Fruit fly (Drosophila melanogaster): ENCODE data around the gene CG11638.
A peak's percentile ranks its signal among the peaks of the same experiment; 100 is the strongest.

Gene CG11638

DNA sequence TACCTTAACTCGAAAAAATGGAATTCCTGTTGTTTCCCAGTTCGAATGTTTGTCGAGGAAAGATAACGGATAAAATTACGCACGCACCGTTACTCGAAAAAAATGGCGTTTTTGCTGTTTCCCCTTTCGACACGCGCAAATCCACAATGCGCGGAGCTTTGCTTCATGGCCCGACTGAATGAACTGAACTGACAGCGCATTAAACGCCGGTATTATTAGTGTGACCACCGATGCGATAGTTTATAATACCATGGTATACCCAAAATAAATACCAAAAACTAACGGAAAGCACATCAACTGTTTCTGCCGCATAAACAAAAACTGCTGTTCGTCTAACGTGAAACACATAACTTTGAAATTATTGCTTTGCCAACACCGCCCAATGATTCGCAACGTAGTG, at the start of gene CG11638, which contains the start of the genes CG32814 and CG3021:
Gene CG11638, minus strand, starts transcription at position 193 of the 400 bp plus-strand sequence.
Gene CG32814, minus strand, starts transcription at position 190 of the 400 bp plus-strand sequence.
Gene CG3021, plus strand, starts transcription at position 281 of the 400 bp plus-strand sequence.
- TF ChIP-seq Mnt (GFP tag; optimal IDR thresholded peaks at IDR 0.05): peak; percentile 27
- TF ChIP-seq CG5204 (GFP tag; optimal IDR thresholded peaks at IDR 0.05): no peak
- TF ChIP-seq CG7101 (tag; optimal IDR thresholded peaks at IDR 0.05): peak; percentile 3
- TF ChIP-seq pad (GFP tag; optimal IDR thresholded peaks at IDR 0.05): peak; percentile 19
- peak; percentile 84 for TF ChIP-seq ovo (GFP tag; optimal IDR thresholded peaks at IDR 0.05)
- TF ChIP-seq bab1 (GFP tag; optimal IDR thresholded peaks at IDR 0.05): peak; percentile 60
- no peak for TF ChIP-seq CG12768 (GFP tag; optimal IDR thresholded peaks at IDR 0.05)
- TF ChIP-seq cnc (optimal IDR thresholded peaks at IDR 0.05): no peak
- no peak for TF ChIP-seq Hr96 (GFP tag; optimal IDR thresholded peaks at IDR 0.05)
- no peak for TF ChIP-seq CG7045 (GFP tag; optimal IDR thresholded peaks at IDR 0.05)
- TF ChIP-seq CG11617 (GFP tag; optimal IDR thresholded peaks at IDR 0.05): peak; percentile 15
- no peak for TF ChIP-seq CG33017 (tag; optimal IDR thresholded peaks at IDR 0.05)
- TF ChIP-seq Clk (GFP tag; optimal IDR thresholded peaks at IDR 0.05): no peak
- no peak for TF ChIP-seq Crg-1 (GFP tag; optimal IDR thresholded peaks at IDR 0.05)
- TF ChIP-seq kay (GFP tag; ENCODE audit: borderline replicate concordance): no peak
- peak; percentile 13 for TF ChIP-seq CG1620 (GFP tag; optimal IDR thresholded peaks at IDR 0.05)
- no peak for TF ChIP-seq cic (GFP tag; optimal IDR thresholded peaks at IDR 0.05)
- peak; percentile 30 for TF ChIP-seq CG14711 (tag; optimal IDR thresholded peaks at IDR 0.05)
- peak; percentile 84 for TF ChIP-seq tj (GFP tag; optimal IDR thresholded peaks at IDR 0.05)
- no peak for TF ChIP-seq toe (GFP tag; optimal IDR thresholded peaks at IDR 0.05)

DNA sequence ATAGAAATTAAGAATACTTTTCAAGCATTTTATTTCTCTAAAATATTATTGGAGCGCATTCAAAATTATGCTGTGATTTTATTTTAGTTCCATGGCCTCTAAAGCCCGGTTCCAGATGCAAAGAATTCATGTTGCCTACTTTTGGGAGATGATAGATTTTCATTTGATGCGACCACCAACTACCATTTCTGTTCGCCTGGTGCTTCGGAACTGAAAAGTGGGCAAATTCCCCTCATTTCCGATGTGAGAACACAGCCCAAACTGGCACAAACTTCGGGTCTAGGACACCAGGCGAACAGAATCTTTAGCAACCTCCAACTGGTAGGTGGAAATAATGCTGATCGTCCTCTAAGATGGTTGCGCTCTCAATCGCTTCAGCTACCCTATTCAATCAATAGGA, 36.6 kb upstream of the CG11638 start:
- TF ChIP-seq kay (GFP tag; ENCODE audit: borderline replicate concordance) (peak; percentile 4), CG11617 (GFP tag; optimal IDR thresholded peaks at IDR 0.05) (no peak)

DNA sequence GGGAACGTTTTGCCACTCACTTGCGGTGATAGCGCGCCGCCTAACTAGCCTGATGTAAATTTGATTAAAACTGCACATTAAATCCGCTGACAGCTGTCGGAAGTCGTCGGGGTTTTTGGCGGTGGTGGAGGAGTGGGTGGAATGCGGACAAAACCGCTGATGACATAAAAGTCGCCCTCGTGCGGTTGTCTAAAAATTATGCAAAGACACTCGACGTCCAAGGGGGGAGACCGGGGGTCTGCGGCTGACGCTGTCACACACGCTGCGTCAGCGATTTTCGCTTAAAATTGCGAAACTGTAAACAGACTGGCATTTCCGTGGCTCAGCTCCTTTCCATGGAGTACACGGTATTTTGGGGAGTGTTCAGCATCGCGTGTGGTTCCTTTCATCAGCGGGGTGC, 29.8 kb upstream of the CG11638 start:
- TF ChIP-seq cnc (optimal IDR thresholded peaks at IDR 0.05): no peak
- peak; percentile 92 for TF ChIP-seq tj (GFP tag; optimal IDR thresholded peaks at IDR 0.05)
- TF ChIP-seq Crg-1 (GFP tag; optimal IDR thresholded peaks at IDR 0.05): no peak

DNA sequence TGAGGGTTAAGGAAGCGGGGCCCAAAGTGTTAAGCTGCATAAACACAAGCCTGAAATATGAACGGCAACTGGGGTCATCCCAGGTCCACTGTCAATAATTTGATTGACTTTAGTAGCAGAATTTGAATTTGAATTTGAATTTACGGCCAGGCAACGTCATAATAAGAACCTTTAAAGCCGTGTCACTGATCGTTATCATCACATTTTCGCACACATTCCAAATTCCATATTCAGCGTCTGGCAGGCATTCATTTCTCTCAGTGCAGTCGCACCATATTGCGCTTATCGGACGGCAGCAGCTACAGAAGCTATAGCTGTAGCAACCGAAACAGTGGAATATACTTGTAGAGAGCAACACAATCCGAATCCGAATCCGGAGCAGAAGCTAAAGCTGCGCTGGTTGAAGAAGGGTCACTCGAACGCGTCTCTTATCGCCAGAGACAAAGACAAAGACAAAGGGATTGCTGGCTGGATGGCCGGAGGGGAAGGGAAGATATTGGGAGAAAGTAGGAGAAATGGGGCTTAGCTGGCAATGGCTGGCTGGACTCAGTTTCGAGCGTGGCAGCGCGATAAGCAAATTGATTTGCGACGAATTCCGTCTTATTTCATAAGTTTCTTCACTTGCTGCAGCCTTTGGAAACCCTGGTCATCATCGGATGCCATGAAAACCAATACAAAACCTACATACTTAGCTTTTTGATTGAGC, 26.3 kb upstream of the CG11638 start:
- peak; percentile 37 for TF ChIP-seq CG7101 (tag; optimal IDR thresholded peaks at IDR 0.05)
- TF ChIP-seq CG33017 (tag; optimal IDR thresholded peaks at IDR 0.05): peak; percentile 25
- peak; percentile 23 for TF ChIP-seq CG11617 (GFP tag; optimal IDR thresholded peaks at IDR 0.05)
- TF ChIP-seq tj (GFP tag; optimal IDR thresholded peaks at IDR 0.05): peak; percentile 13
- TF ChIP-seq CG5204 (GFP tag; optimal IDR thresholded peaks at IDR 0.05): no peak
- peak; percentile 0 for TF ChIP-seq CG14711 (tag; optimal IDR thresholded peaks at IDR 0.05)
- no peak for TF ChIP-seq cic (GFP tag; optimal IDR thresholded peaks at IDR 0.05)

DNA sequence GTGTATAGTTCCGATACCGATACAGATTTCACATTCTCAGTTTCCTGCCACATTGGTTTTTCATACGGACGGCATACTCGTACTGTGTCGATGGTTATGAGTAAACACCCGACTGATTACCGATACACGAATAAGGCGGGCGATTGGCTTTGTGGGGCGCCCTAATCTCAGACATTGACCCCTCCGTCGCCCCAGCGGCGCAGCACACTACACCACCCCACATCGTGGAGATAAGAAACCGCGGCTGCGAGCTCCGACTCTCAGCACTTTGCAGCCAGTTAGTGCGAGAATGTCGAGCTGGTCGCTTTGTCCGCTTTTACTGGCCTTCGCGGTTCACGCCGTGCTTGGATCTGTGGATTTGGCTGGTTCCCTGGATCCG, 24.7 kb upstream of the CG11638 start, which contains the start of gene CG14629:
Gene CG14629, plus strand, starts transcription at position 275 of the 379 bp plus-strand sequence.
- peak; percentile 40 for TF ChIP-seq cic (GFP tag; optimal IDR thresholded peaks at IDR 0.05)
- TF ChIP-seq CG33017 (tag; optimal IDR thresholded peaks at IDR 0.05): no peak
- peak; percentile 14 for TF ChIP-seq CG7101 (tag; optimal IDR thresholded peaks at IDR 0.05)
- peak; percentile 29 for TF ChIP-seq Mnt (GFP tag; optimal IDR thresholded peaks at IDR 0.05)

DNA sequence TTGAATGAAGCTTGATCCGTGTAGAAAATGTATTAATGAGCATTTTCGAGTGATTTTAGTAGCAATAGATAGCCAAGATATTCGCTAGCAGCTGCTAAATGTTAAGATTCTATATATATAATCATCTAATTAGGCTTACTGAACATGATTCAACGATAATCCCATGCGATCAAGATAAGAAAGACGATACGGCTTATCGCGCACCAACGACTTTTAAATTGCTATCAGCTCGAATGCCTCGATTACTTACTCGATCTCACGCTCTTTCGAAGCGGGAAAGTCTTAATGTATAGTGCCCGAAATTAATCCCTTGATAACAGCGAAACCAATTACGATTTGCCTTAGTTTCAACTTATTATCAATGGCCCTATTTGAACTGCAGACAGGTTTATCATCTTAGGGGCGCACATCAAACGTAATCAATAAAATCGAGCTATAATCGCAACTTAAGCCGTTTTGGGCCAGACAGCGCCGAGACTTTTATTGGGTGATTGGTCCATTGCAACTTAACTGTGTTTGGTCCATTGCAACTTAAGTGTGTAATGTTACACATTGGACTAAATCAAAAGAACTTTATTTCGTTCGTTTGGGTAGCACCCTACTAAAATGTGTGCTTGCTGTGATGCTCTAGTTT, 24.2 kb upstream of the CG11638 start:
- no peak for TF ChIP-seq bab1 (GFP tag; optimal IDR thresholded peaks at IDR 0.05)
- TF ChIP-seq cic (GFP tag; optimal IDR thresholded peaks at IDR 0.05): no peak
- TF ChIP-seq CG5204 (GFP tag; optimal IDR thresholded peaks at IDR 0.05): no peak
- no peak for TF ChIP-seq Hr96 (GFP tag; optimal IDR thresholded peaks at IDR 0.05)
- no peak for TF ChIP-seq CG14711 (tag; optimal IDR thresholded peaks at IDR 0.05)
- no peak for TF ChIP-seq tj (GFP tag; optimal IDR thresholded peaks at IDR 0.05)
- TF ChIP-seq Mnt (GFP tag; optimal IDR thresholded peaks at IDR 0.05): no peak
- TF ChIP-seq CG12768 (GFP tag; optimal IDR thresholded peaks at IDR 0.05): no peak

DNA sequence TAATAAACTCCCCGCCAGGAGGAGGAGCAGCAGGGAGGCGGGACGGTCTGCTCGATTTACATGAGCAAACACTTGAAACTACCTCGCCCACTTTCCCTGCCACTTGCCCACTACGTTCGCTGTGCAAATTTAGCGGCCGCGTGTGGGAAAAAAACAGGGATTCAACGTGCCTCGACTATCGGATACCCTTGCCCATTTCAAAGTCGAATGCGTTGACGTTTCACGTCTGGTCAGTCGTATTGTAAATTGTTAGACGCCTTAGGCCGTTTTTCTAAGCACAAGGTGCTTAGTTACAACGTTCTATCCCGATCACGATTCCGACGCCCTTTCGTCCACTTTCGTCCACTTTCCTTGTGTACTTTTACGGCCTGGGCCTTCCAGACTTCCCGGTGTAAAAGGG, 21.2 kb upstream of the CG11638 start:
- TF ChIP-seq CG12768 (GFP tag; optimal IDR thresholded peaks at IDR 0.05) (no peak), toe (GFP tag; optimal IDR thresholded peaks at IDR 0.05) (no peak), CG5204 (GFP tag; optimal IDR thresholded peaks at IDR 0.05) (no peak), bab1 (GFP tag; optimal IDR thresholded peaks at IDR 0.05) (no peak)

DNA sequence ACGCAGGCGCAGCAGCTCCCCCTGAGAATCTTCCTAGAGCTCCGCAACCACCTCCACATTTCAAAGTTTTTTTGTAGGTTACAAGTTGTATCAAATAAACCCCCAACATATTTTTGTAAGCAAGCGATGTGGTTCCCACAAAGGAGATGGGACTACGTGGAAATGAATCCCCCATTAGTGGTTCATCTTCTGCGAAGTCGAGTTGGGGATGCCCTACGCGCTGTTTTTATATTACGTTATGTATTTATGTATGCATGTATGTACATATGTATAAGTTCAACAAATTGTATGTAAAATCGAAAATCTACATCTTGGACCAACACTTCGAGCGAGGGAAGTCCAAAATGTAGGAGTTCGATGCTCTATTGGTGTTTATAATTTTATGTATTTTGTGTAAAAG, 19.4 kb upstream of the CG11638 start, which contains the start of gene CG42259:
Gene CG42259, plus strand, starts transcription at position 301 of the 400 bp plus-strand sequence.
- no peak for TF ChIP-seq CG7101 (tag; optimal IDR thresholded peaks at IDR 0.05)
- no peak for TF ChIP-seq ovo (GFP tag; optimal IDR thresholded peaks at IDR 0.05)
- TF ChIP-seq CG33017 (tag; optimal IDR thresholded peaks at IDR 0.05): no peak

Measured in whole organism, adult.